Fruit fly (Drosophila melanogaster): ENCODE data around the gene mus312.

The mus312 gene

dm6 chr3L:7367798-7368678 is 39.1 kb downstream of the mus312 start (continued):
- TF ChIP-seq Dad (GFP tag; optimal IDR thresholded peaks at IDR 0.05) (no peak), ranshi (GFP tag; IDR thresholded peaks at IDR 0.05) (no peak), Kr (GFP tag; optimal IDR thresholded peaks at IDR 0.05) (no peak), zfh1 (GFP tag; IDR thresholded peaks at IDR 0.05) (peak; percentile 47; the same call in 2 of the 3 replicates), Dek (tag; optimal IDR thresholded peaks at IDR 0.05) (peak; percentile 5), CG14965 (GFP tag; optimal IDR thresholded peaks at IDR 0.05; ENCODE audit: borderline replicate concordance) (no peak), YL-1 (GFP tag; optimal IDR thresholded peaks at IDR 0.05) (no peak), bowl (GFP tag; IDR thresholded peaks at IDR 0.05) (no peak), Side (GFP tag; optimal IDR thresholded peaks at IDR 0.05) (no peak), exex (tag; optimal IDR thresholded peaks at IDR 0.05) (peak; percentile 88), Spps (tag; optimal IDR thresholded peaks at IDR 0.05) (no peak), Adf1 (GFP tag; IDR thresholded peaks at IDR 0.05) (no peak), CkIIα-i1 (GFP tag; IDR thresholded peaks at IDR 0.05) (no peak), gcm (GFP tag; optimal IDR thresholded peaks at IDR 0.05) (peak; percentile 5), CG32532 (GFP tag; IDR thresholded peaks at IDR 0.05) (peak; percentile 57), CG12744 (GFP tag; optimal IDR thresholded peaks at IDR 0.05) (no peak), CG17385 (GFP tag; optimal IDR thresholded peaks at IDR 0.05) (peak; percentile 94), CG10147 (GFP tag; optimal IDR thresholded peaks at IDR 0.05) (no peak), onecut (GFP tag; IDR thresholded peaks at IDR 0.05) (0 out of 2 replicates have a peak, but pooled peaks have one; percentile 25), CG17361 (GFP tag; IDR thresholded peaks at IDR 0.05) (peak; percentile 62; the same call in 1 of the 3 replicates), CG10366 (GFP tag; IDR thresholded peaks at IDR 0.05) (peak; percentile 40; the same call in 1 of the 2 replicates), CG18764 (GFP tag; optimal IDR thresholded peaks at IDR 0.05) (no peak), rib (GFP tag; IDR thresholded peaks at IDR 0.05) (peak; percentile 67), twi (tag; optimal IDR thresholded peaks at IDR 0.05) (no peak), Asciz (GFP tag; optimal IDR thresholded peaks at IDR 0.05) (peak; percentile 20), Six4 (GFP tag; optimal IDR thresholded peaks at IDR 0.05) (peak; percentile 1), Ssrp (tag; optimal IDR thresholded peaks at IDR 0.05) (no peak), inv (GFP tag; IDR thresholded peaks at IDR 0.05; ENCODE audit: partially characterized antibody) (no peak), CG13894 (tag; optimal IDR thresholded peaks at IDR 0.05) (no peak), oc (tag; optimal IDR thresholded peaks at IDR 0.05) (no peak), CG4424 (GFP tag; optimal IDR thresholded peaks at IDR 0.05) (peak; percentile 46), vvl (GFP tag; IDR thresholded peaks at IDR 0.05) (peak; percentile 49), Fer1 (GFP tag; optimal IDR thresholded peaks at IDR 0.05) (peak; percentile 18), slp2 (GFP tag; optimal IDR thresholded peaks at IDR 0.05) (no peak), al (GFP tag; IDR thresholded peaks at IDR 0.05) (no peak; the same call in 1 of the 2 replicates), her (GFP tag; optimal IDR thresholded peaks at IDR 0.05) (no peak), Ets97D (GFP tag; optimal IDR thresholded peaks at IDR 0.05) (peak; percentile 1), CG5245 (GFP tag; optimal IDR thresholded peaks at IDR 0.05) (no peak), CG10979 (tag; optimal IDR thresholded peaks at IDR 0.05) (peak; percentile 24), CG31365 (tag; optimal IDR thresholded peaks at IDR 0.05) (no peak), dpn (GFP tag; optimal IDR thresholded peaks at IDR 0.05) (peak; percentile 7 to 18), CG16815 (GFP tag; optimal IDR thresholded peaks at IDR 0.05) (no peak), cato (GFP tag; optimal IDR thresholded peaks at IDR 0.05; ENCODE audit: borderline replicate concordance) (no peak), fru (optimal IDR thresholded peaks at IDR 0.05) (no peak), Dp (GFP tag; optimal IDR thresholded peaks at IDR 0.05) (no peak), otp (GFP tag; IDR thresholded peaks at IDR 0.05) (no peak), Stat92E (GFP tag; optimal IDR thresholded peaks at IDR 0.05) (no peak), CG4854 (GFP tag; optimal IDR thresholded peaks at IDR 0.05) (no peak), toy (GFP tag; IDR thresholded peaks at IDR 0.05) (no peak)

Data from whole organism, embryonic.